Fruit fly (Drosophila melanogaster): ENCODE results near the gene CG16713.

CG16713 gene

DNA sequence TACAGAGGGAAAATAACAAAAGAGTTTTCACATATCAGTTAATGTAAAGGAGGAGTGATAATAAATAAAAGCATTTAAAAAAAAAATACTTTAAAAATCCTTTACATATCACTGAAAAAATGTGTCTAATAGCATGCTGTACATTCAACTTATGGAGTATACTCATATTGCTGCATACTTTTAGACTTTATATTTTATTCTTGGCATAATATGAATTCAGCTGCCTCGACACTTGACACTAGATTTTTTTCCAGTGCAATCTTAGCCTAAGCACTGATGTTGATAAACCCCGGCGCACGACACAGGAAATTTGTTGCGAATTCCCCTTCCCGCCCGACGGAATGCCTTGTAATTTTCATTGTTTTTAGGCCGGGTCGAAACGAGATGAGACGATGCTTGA, 45.2 kb upstream of the CG16713 start (continued):
- TF ChIP-seq NC2α (GFP tag; optimal IDR thresholded peaks at IDR 0.05) (no peak), wor (GFP tag; IDR thresholded peaks at IDR 0.05) (no peak), Tbp (GFP tag; optimal IDR thresholded peaks at IDR 0.05) (no peak), twi (tag; optimal IDR thresholded peaks at IDR 0.05) (no peak), CG10654 (GFP tag; optimal IDR thresholded peaks at IDR 0.05) (no peak), CG6272 (GFP tag; IDR thresholded peaks at IDR 0.05) (no peak), Ptx1 (GFP tag; IDR thresholded peaks at IDR 0.05) (peak; percentile 36), CG2199 (GFP tag; IDR thresholded peaks at IDR 0.05) (no peak), CG14965 (GFP tag; optimal IDR thresholded peaks at IDR 0.05; ENCODE audit: borderline replicate concordance) (no peak), CG8388 (GFP tag; optimal IDR thresholded peaks at IDR 0.05) (no peak), tll (GFP tag; optimal IDR thresholded peaks at IDR 0.05) (no peak), nerfin-1 (tag; optimal IDR thresholded peaks at IDR 0.05) (no peak), CG15269 (tag; optimal IDR thresholded peaks at IDR 0.05) (peak; percentile 29), Lhr (GFP tag; optimal IDR thresholded peaks at IDR 0.05) (no peak), Hr51 (GFP tag; optimal IDR thresholded peaks at IDR 0.05) (peak in 1 of 2 experiments; percentile 33), pfk (GFP tag; optimal IDR thresholded peaks at IDR 0.05) (no peak), CG3838 (GFP tag; optimal IDR thresholded peaks at IDR 0.05) (no peak), lilli (GFP tag; optimal IDR thresholded peaks at IDR 0.05) (peak; percentile 9), tx (GFP tag; optimal IDR thresholded peaks at IDR 0.05) (no peak), CG17612 (GFP tag; IDR thresholded peaks at IDR 0.05) (no peak), Side (GFP tag; optimal IDR thresholded peaks at IDR 0.05) (no peak), CG10366 (GFP tag; IDR thresholded peaks at IDR 0.05) (no peak), Oli (tag; optimal IDR thresholded peaks at IDR 0.05) (peak; percentile 35), Camta (GFP tag; optimal IDR thresholded peaks at IDR 0.05) (no peak), Kr (GFP tag; optimal IDR thresholded peaks at IDR 0.05) (no peak), gro (GFP tag; optimal IDR thresholded peaks at IDR 0.05) (peak; percentile 2), CG1529 (GFP tag; optimal IDR thresholded peaks at IDR 0.05) (no peak), CG15601 (tag; optimal IDR thresholded peaks at IDR 0.05) (no peak), cad (GFP tag; optimal IDR thresholded peaks at IDR 0.05) (no peak), vnd (GFP tag; IDR thresholded peaks at IDR 0.05; ENCODE audit: partially characterized antibody) (no peak), CG4617 (GFP tag; optimal IDR thresholded peaks at IDR 0.05; ENCODE audit: borderline replicate concordance) (no peak), pum (GFP tag; optimal IDR thresholded peaks at IDR 0.05) (no peak), lola (GFP tag; optimal IDR thresholded peaks at IDR 0.05) (no peak), HmgZ (tag; optimal IDR thresholded peaks at IDR 0.05) (no peak), Aef1 (GFP tag; IDR thresholded peaks at IDR 0.05) (no peak), Rfx (GFP tag; IDR thresholded peaks at IDR 0.05) (peak; percentile 25), zfh1 (GFP tag; IDR thresholded peaks at IDR 0.05) (no peak), mirr (GFP tag; optimal IDR thresholded peaks at IDR 0.05) (no peak), CG8290 (GFP tag; optimal IDR thresholded peaks at IDR 0.05) (no peak), CG8290 (tag; optimal IDR thresholded peaks at IDR 0.05) (peak in 1 of 2 experiments; percentile 18), Dll (GFP tag; IDR thresholded peaks at IDR 0.05; ENCODE audit: partially characterized antibody) (no peak), sob (GFP tag; IDR thresholded peaks at IDR 0.05) (no peak), org-1 (GFP tag; optimal IDR thresholded peaks at IDR 0.05) (no peak), klu (GFP tag; IDR thresholded peaks at IDR 0.05) (no peak), tgo (GFP tag; IDR thresholded peaks at IDR 0.05) (no peak), CG32767 (GFP tag; IDR thresholded peaks at IDR 0.05) (no peak), D19A (tag; optimal IDR thresholded peaks at IDR 0.05) (no peak), cato (GFP tag; optimal IDR thresholded peaks at IDR 0.05; ENCODE audit: borderline replicate concordance) (no peak)
